Worm (Caenorhabditis elegans) whole organism, L3 larva: Measurements from ENCODE around the gene C40A11.8.

Source experiments
- ZK546.5 ChIP-seq: sonication (generic microtip); optimal IDR thresholded peaks from 2 replicates; lab custom pipeline; 2017; ENCODE audit warnings: missing biosample characterization, missing genetic modification characterization
- aly-2 ChIP-seq: fragments of 150-350 bp; optimal IDR thresholded peaks from 2 replicates; lab custom pipeline; 2014; ENCODE audit warnings: missing biosample characterization, missing genetic modification characterization
- ama-1 ChIP-seq: fragments of 150-350 bp; optimal IDR thresholded peaks from 2 replicates; lab custom pipeline; 2018
- ceh-16 ChIP-seq: sonication (generic microtip); optimal IDR thresholded peaks from 2 replicates; lab custom pipeline; 2017; ENCODE audit warnings: missing biosample characterization, missing genetic modification characterization
- ceh-28 ChIP-seq: fragments of 150-350 bp; optimal IDR thresholded peaks from 2 replicates; lab custom pipeline; 2014; ENCODE audit warnings: missing biosample characterization, missing genetic modification reagents, missing genetic modification characterization
- ceh-82 ChIP-seq: fragments of 150-350 bp; optimal IDR thresholded peaks from 2 replicates; lab custom pipeline; 2014; ENCODE audit warnings: missing biosample characterization, missing genetic modification characterization
- ceh-9 ChIP-seq: sonication (generic microtip); optimal IDR thresholded peaks from 2 replicates; lab custom pipeline; 2018; ENCODE audit warnings: missing biosample characterization, missing genetic modification characterization
- daf-12 ChIP-seq: fragments of 150-350 bp; optimal IDR thresholded peaks from 2 replicates; lab custom pipeline; 2014; ENCODE audit warnings: missing biosample characterization, missing genetic modification reagents, missing genetic modification characterization
- egl-27 ChIP-seq: sonication (generic microtip); optimal IDR thresholded peaks from 4 replicates; lab custom pipeline; 2017; ENCODE audit warnings: missing biosample characterization, missing genetic modification reagents, missing genetic modification characterization
- egl-5 ChIP-seq: fragments of 150-350 bp; optimal IDR thresholded peaks from 2 replicates; lab custom pipeline; 2017; ENCODE audit warnings: missing biosample characterization, missing genetic modification reagents, missing genetic modification characterization, inconsistent platforms
- elt-1 ChIP-seq: fragments of 150-350 bp; optimal IDR thresholded peaks from 2 replicates; lab custom pipeline; 2014; ENCODE audit warnings: missing biosample characterization, missing genetic modification characterization
- elt-2 ChIP-seq: sonication (generic microtip); optimal IDR thresholded peaks from 2 replicates; lab custom pipeline; 2016; ENCODE audit warnings: missing genetic modification reagents, mild to moderate bottlenecking, missing genetic modification characterization, missing compliant biosample characterization
- elt-3 ChIP-seq, 3 experiments: fragments of 150-350 bp in 1 of 3; sonication (generic microtip) in 2 of 3; optimal IDR thresholded peaks; 2 replicates in 2 of 3; 4 replicates in 1 of 3; lab custom pipeline; 2014 to 2017; ENCODE audit warnings: missing biosample characterization in 3 of 3, missing genetic modification characterization in 3 of 3
- eor-1 ChIP-seq, 2 experiments: fragments of 150-350 bp; optimal IDR thresholded peaks; 2 replicates each; lab custom pipeline; 2014 to 2018; ENCODE audit warnings: missing biosample characterization in 2 of 2, missing genetic modification characterization in 2 of 2
- fkh-10 ChIP-seq: sonication (generic microtip); optimal IDR thresholded peaks from 2 replicates; lab custom pipeline; 2017; ENCODE audit warnings: missing biosample characterization, missing genetic modification reagents, missing genetic modification characterization
- fkh-2 ChIP-seq: fragments of 150-350 bp; optimal IDR thresholded peaks from 2 replicates; lab custom pipeline; 2014; ENCODE audit warnings: missing biosample characterization, missing genetic modification reagents, missing genetic modification characterization
- hmg-11 ChIP-seq: sonication (generic microtip); optimal IDR thresholded peaks from 2 replicates; lab custom pipeline; 2016; ENCODE audit warnings: missing genetic modification characterization, missing compliant biosample characterization
- jun-1 ChIP-seq: fragments of 150-350 bp; optimal IDR thresholded peaks from 2 replicates; lab custom pipeline; 2014; ENCODE audit warnings: missing biosample characterization, missing genetic modification reagents, missing genetic modification characterization
- lin-15B ChIP-seq: fragments of 150-350 bp; optimal IDR thresholded peaks from 2 replicates; lab custom pipeline; 2014; ENCODE audit warnings: missing biosample characterization, missing genetic modification characterization
- lin-39 ChIP-seq: fragments of 150-350 bp; optimal IDR thresholded peaks from 2 replicates; lab custom pipeline; 2018; ENCODE audit warnings: missing biosample characterization, missing genetic modification reagents, missing genetic modification characterization
- lsy-12 ChIP-seq: sonication (generic microtip); optimal IDR thresholded peaks from 2 replicates; lab custom pipeline; 2016; ENCODE audit warnings: mild to moderate bottlenecking, missing genetic modification characterization, missing compliant biosample characterization
- mml-1 ChIP-seq: fragments of 150-350 bp; sonication (generic microtip); optimal IDR thresholded peaks from 3 replicates; lab custom pipeline; 2014; ENCODE audit warnings: missing biosample characterization, missing genetic modification characterization
- nfya-1 ChIP-seq: sonication (generic microtip); optimal IDR thresholded peaks from 2 replicates; lab custom pipeline; 2017; ENCODE audit warnings: missing genetic modification characterization, mild to moderate bottlenecking, missing compliant biosample characterization, antibody characterized with exemption, moderate library complexity; ENCODE audit not compliant: insufficient read depth
- nhr-12 ChIP-seq: fragments of 150-350 bp; optimal IDR thresholded peaks from 2 replicates; lab custom pipeline; 2014; ENCODE audit warnings: missing biosample characterization, missing genetic modification characterization
- nhr-23 ChIP-seq: fragments of 150-350 bp; optimal IDR thresholded peaks from 2 replicates; lab custom pipeline; 2014; ENCODE audit warnings: missing biosample characterization, missing genetic modification reagents, missing genetic modification characterization
- nhr-237 ChIP-seq: fragments of 150-350 bp; optimal IDR thresholded peaks from 2 replicates; lab custom pipeline; 2014; ENCODE audit warnings: missing biosample characterization, missing genetic modification characterization
- nhr-25 ChIP-seq: sonication (generic microtip); optimal IDR thresholded peaks from 2 replicates; lab custom pipeline; 2017; ENCODE audit warnings: missing biosample characterization, missing genetic modification characterization
- nhr-28 ChIP-seq: fragments of 150-350 bp; optimal IDR thresholded peaks from 2 replicates; lab custom pipeline; 2014; ENCODE audit warnings: missing biosample characterization, missing genetic modification characterization
- nhr-43 ChIP-seq: sonication (generic microtip); optimal IDR thresholded peaks from 2 replicates; lab custom pipeline; 2016; ENCODE audit warnings: mild to moderate bottlenecking, missing genetic modification characterization, missing compliant biosample characterization; ENCODE audit not compliant: poor library complexity, severe bottlenecking
- nhr-67 ChIP-seq: fragments of 150-350 bp; optimal IDR thresholded peaks from 2 replicates; lab custom pipeline; 2014; ENCODE audit warnings: missing biosample characterization, missing genetic modification characterization
- nhr-76 ChIP-seq: fragments of 150-350 bp; sonication (generic microtip); optimal IDR thresholded peaks from 5 replicates; lab custom pipeline; 2014; ENCODE audit warnings: missing biosample characterization, missing genetic modification characterization
- nhr-77 ChIP-seq: fragments of 150-350 bp; optimal IDR thresholded peaks from 2 replicates; lab custom pipeline; 2014; ENCODE audit warnings: missing biosample characterization, missing genetic modification characterization
- pha-4 ChIP-seq: fragments of 150-350 bp; optimal IDR thresholded peaks from 2 replicates; lab custom pipeline; 2014; ENCODE audit warnings: missing biosample characterization, missing genetic modification reagents, missing genetic modification characterization
- pqm-1 ChIP-seq: fragments of 150-350 bp; optimal IDR thresholded peaks from 2 replicates; lab custom pipeline; 2017; ENCODE audit warnings: missing biosample characterization, missing genetic modification characterization, inconsistent platforms
- sea-2 ChIP-seq: fragments of 150-350 bp; sonication (generic microtip); optimal IDR thresholded peaks from 4 replicates; lab custom pipeline; 2014; ENCODE audit warnings: missing biosample characterization, missing genetic modification reagents, missing genetic modification characterization
- skn-1 ChIP-seq: fragments of 150-350 bp; optimal IDR thresholded peaks from 2 replicates; lab custom pipeline; 2014; ENCODE audit warnings: missing biosample characterization, missing genetic modification characterization
- snpc-4 ChIP-seq: fragments of 150-350 bp; optimal IDR thresholded peaks from 2 replicates; lab custom pipeline; 2014; ENCODE audit warnings: missing biosample characterization, missing genetic modification characterization
- tbx-2 ChIP-seq: sonication (generic microtip); optimal IDR thresholded peaks from 2 replicates; lab custom pipeline; 2016; ENCODE audit warnings: mild to moderate bottlenecking, missing genetic modification characterization, missing compliant biosample characterization
- unc-39 ChIP-seq: sonication (generic microtip); optimal IDR thresholded peaks from 4 replicates; lab custom pipeline; 2017; ENCODE audit warnings: missing biosample characterization, missing genetic modification characterization
- unc-62 ChIP-seq: fragments of 150-350 bp; sonication (generic microtip); optimal IDR thresholded peaks from 4 replicates; lab custom pipeline; 2014; ENCODE audit warnings: missing biosample characterization, missing genetic modification reagents, missing genetic modification characterization
- zag-1 ChIP-seq: fragments of 150-350 bp; optimal IDR thresholded peaks from 2 replicates; lab custom pipeline; 2014; ENCODE audit warnings: missing biosample characterization, missing genetic modification characterization
- ztf-11 ChIP-seq: fragments of 150-350 bp; optimal IDR thresholded peaks from 2 replicates; lab custom pipeline; 2014; ENCODE audit warnings: missing biosample characterization, missing genetic modification characterization
- ztf-4 ChIP-seq: fragments of 150-350 bp; optimal IDR thresholded peaks from 2 replicates; lab custom pipeline; 2014; ENCODE audit warnings: missing biosample characterization, missing genetic modification characterization

Gene C40A11.8

ce11 chrII:2150485-2150985, at the start of gene C40A11.8, which contains the start of gene C40A11.7:
C40A11.8 (minus strand) TSS chrII:2150935.
C40A11.7 (minus strand) TSS chrII:2150585.
- TF ChIP-seq ceh-16 (tag; lab: Kevin White, UChicago): no peak
- TF ChIP-seq nhr-237 (tag; lab: Kevin White, UChicago): no peak
- TF ChIP-seq unc-39 (tag; lab: Kevin White, UChicago): no peak
- TF ChIP-seq fkh-2 (tag; lab: Kevin White, UChicago): no peak

- TF ChIP-seq jun-1 (tag; lab: Kevin White, UChicago): no peak
- no peak for TF ChIP-seq snpc-4 (tag; lab: Kevin White, UChicago)
- TF ChIP-seq ztf-11 (tag; lab: Kevin White, UChicago): no peak
- no peak for TF ChIP-seq sea-2 (GFP tag; lab: Kevin White, UChicago)
- no peak for TF ChIP-seq lsy-12 (tag; lab: Kevin White, UChicago)
- TF ChIP-seq nhr-237 (tag; lab: Kevin White, UChicago): no peak
- TF ChIP-seq ztf-4: no peak
- no peak for TF ChIP-seq ceh-82 (tag; lab: Kevin White, UChicago)
- TF ChIP-seq ceh-9 (tag; lab: Kevin White, UChicago): no peak
- TF ChIP-seq lin-39 (tag; lab: Kevin White, UChicago): peak; percentile 34
- TF ChIP-seq mml-1 (tag; lab: Kevin White, UChicago): no peak
- peak; percentile 13 for TF ChIP-seq fkh-10
- no peak for TF ChIP-seq egl-5
- TF ChIP-seq lin-15B (tag; lab: Kevin White, UChicago): no peak
- TF ChIP-seq skn-1 (tag; lab: Kevin White, UChicago): no peak
- no peak for TF ChIP-seq elt-3 (tag; optimal IDR thresholded peaks at IDR 0.05; lab: Kevin White, UChicago)
- TF ChIP-seq ceh-16 (tag; lab: Kevin White, UChicago): no peak
- peak; percentile 12 for TF ChIP-seq nfya-1 (tag; lab: Kevin White, UChicago)
- peak; percentile 18 for TF ChIP-seq hmg-11 (tag; lab: Kevin White, UChicago)
These were observed 47.0 kb upstream of the C40A11.8 start, which contains the start of gene C33C12.1 for ce11 chrII:2197555-2198288. C33C12.1 (plus strand) TSS chrII:2198238.

- peak; percentile 16 for TF ChIP-seq pha-4 (tag; lab: Kevin White, UChicago)
- TF ChIP-seq fkh-2 (tag; lab: Kevin White, UChicago): no peak
These were observed 46.0 kb upstream of the C40A11.8 start for ce11 chrII:2196742-2197141.

- TF ChIP-seq ceh-28 (tag; lab: Kevin White, UChicago): no peak
- no peak for TF ChIP-seq aly-2 (tag; lab: Kevin White, UChicago)
- no peak for TF ChIP-seq eor-1 (tag; optimal IDR thresholded peaks at IDR 0.05; lab: Kevin White, UChicago)
- TF ChIP-seq ztf-4: no peak
- no peak for TF ChIP-seq nhr-25 (tag; lab: Kevin White, UChicago)
- TF ChIP-seq egl-27 (tag; lab: Kevin White, UChicago): no peak
- TF ChIP-seq pqm-1 (tag; lab: Kevin White, UChicago): peak; percentile 15
- TF ChIP-seq nhr-12 (tag; lab: Kevin White, UChicago): no peak
- no peak for TF ChIP-seq nhr-67
- TF ChIP-seq egl-5: no peak
- no peak for TF ChIP-seq skn-1 (tag; lab: Kevin White, UChicago)
- no peak for TF ChIP-seq ceh-16 (tag; lab: Kevin White, UChicago)
- peak; percentile 25 for TF ChIP-seq lin-15B (tag; lab: Kevin White, UChicago)
- TF ChIP-seq elt-2 (tag; lab: Kevin White, UChicago): peak; percentile 35
- TF ChIP-seq nhr-77 (tag; lab: Kevin White, UChicago): no peak
- no peak for TF ChIP-seq zag-1 (tag; lab: Kevin White, UChicago)
- TF ChIP-seq hmg-11 (tag; lab: Kevin White, UChicago): peak; percentile 58
- no peak for TF ChIP-seq mml-1 (tag; lab: Kevin White, UChicago)
- no peak for TF ChIP-seq tbx-2
- TF ChIP-seq unc-62 (GFP tag; lab: Kevin White, UChicago): no peak
- TF ChIP-seq ama-1: no peak
- TF ChIP-seq nhr-43 (tag; lab: Kevin White, UChicago): no peak
- TF ChIP-seq unc-39 (tag; lab: Kevin White, UChicago): no peak
- TF ChIP-seq pha-4 (tag; lab: Kevin White, UChicago): peak; percentile 95
- no peak for TF ChIP-seq elt-3 (tag; optimal IDR thresholded peaks at IDR 0.05; lab: Kevin White, UChicago)
- no peak for TF ChIP-seq sea-2 (GFP tag; lab: Kevin White, UChicago)
- TF ChIP-seq ZK546.5 (tag; lab: Kevin White, UChicago): no peak
- TF ChIP-seq fkh-2 (tag; lab: Kevin White, UChicago): no peak
- no peak for TF ChIP-seq ceh-82 (tag; lab: Kevin White, UChicago)
- TF ChIP-seq nhr-23 (tag; lab: Kevin White, UChicago): no peak
- no peak for TF ChIP-seq ztf-11 (tag; lab: Kevin White, UChicago)
- TF ChIP-seq daf-12 (tag; lab: Kevin White, UChicago): no peak
- TF ChIP-seq elt-1 (tag; lab: Kevin White, UChicago): no peak
- TF ChIP-seq nhr-28 (tag; lab: Kevin White, UChicago): no peak
- no peak for TF ChIP-seq lsy-12 (tag; lab: Kevin White, UChicago)
- peak; percentile 34 for TF ChIP-seq fkh-10
- TF ChIP-seq snpc-4 (tag; lab: Kevin White, UChicago): peak; percentile 40
- no peak for TF ChIP-seq nhr-76
These were observed 44.8 kb upstream of the C40A11.8 start for ce11 chrII:2195541-2195940.
